Fruit fly (Drosophila melanogaster) whole organism: ENCODE measurements around the gene CG31524.

ENCODE experiments used
- CG8478 ChIP-seq: fragments of >200 bp; optimal IDR thresholded peaks from 2 replicates; lab custom pipeline; 2018; ENCODE audit warnings: inconsistent platforms
- Dll ChIP-seq: fragments of >200 bp; optimal IDR thresholded peaks from 2 replicates; lab custom pipeline; 2017
- EcR ChIP-seq, 2 experiments: fragments of >200 bp; optimal IDR thresholded peaks; 2 replicates each; lab custom pipeline; 2017; ENCODE audit warnings: missing biosample characterization in 2 of 2, missing genetic modification characterization in 2 of 2, missing genetic modification reagents in 2 of 2
- pan ChIP-seq: fragments of >200 bp; optimal IDR thresholded peaks from 2 replicates; lab custom pipeline; 2017
- psq ChIP-seq: fragments of >200 bp; optimal IDR thresholded peaks from 2 replicates; lab custom pipeline; 2017
- usp ChIP-seq: fragments of >200 bp; optimal IDR thresholded peaks from 2 replicates; lab custom pipeline; 2017; ENCODE audit warnings: missing biosample characterization, missing genetic modification characterization, mixed read lengths

DNA sequence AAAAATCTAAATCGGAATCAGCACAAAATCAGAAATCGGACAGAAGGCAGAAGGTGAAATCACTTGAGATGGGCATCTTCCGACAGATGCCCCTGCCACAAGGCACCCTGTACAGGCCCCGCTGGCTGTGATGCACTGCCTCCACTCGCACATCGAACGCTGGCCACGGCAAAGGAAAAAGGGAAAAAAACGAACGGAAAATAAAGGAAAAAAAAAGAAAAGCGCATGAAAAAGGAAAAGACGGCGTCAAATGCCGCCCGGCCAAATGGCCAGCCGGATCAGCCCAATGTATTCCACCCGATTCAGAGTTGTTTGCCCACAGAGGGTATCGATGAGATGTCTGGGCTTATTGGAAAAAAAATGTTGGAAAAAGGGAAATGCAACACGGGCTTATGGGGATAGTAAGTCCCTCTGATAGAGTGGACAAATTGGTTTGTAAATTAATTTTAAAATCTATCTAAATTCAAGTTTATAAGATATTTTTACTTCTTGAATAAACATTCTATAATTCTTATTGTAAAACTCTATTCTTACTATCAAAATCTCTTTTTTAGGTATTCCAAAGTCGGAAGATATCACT, 17.1 kb upstream of the CG31524 start:
- no peak for TF ChIP-seq EcR (GFP tag; optimal IDR thresholded peaks at IDR 0.05; lab: Kevin White, UChicago)
- no peak for TF ChIP-seq CG8478 (lab: Kevin White, UChicago)
- no peak for TF ChIP-seq psq (lab: Kevin White, UChicago)
- TF ChIP-seq usp (GFP tag; lab: Kevin White, UChicago) = no peak
- no peak for TF ChIP-seq pan
- no peak for TF ChIP-seq Dll (lab: Kevin White, UChicago)
